Fruit fly (Drosophila melanogaster): Measurements from ENCODE around the gene CG7579.

- TF ChIP-seq pan (optimal IDR thresholded peaks at IDR 0.05) (no peak), Dll (optimal IDR thresholded peaks at IDR 0.05) (no peak), CG8478 (optimal IDR thresholded peaks at IDR 0.05) (no peak), psq (optimal IDR thresholded peaks at IDR 0.05) (no peak), usp (GFP tag; optimal IDR thresholded peaks at IDR 0.05) (no peak), EcR (GFP tag; optimal IDR thresholded peaks at IDR 0.05) (no peak)
Observed at dm6 chr3L:15713932-15714492, 30.8 kb upstream of the CG7579 start.

Measured in whole organism.